Worm (Caenorhabditis elegans): ENCODE measurements around the gene oig-5.
A peak's percentile ranks its signal among the peaks of the same experiment; 100 is the strongest.

Gene oig-5

DNA sequence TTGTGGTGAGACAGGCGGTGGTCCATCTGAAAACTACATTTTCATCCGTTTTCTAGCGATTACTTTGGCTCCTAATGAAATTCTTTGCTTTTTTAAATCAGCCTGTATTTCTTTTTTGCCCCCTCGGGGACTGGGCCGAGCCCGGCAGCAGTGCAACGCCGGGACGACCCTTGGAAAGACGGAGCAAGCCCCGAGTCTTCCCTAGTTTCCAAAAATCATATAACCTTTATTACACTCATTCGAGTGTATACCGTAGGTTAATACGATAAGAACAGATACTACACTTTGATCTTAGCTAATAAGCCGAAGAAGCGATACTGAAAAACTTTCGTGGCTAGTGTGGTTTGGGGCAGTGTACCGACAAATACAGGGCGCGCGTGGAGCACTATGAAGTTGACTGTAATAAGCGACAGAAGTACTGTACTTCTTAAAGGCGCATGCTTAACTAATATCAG, 42.3 kb upstream of the oig-5 start (continued):
- TF ChIP-seq unc-130 (GFP tag; optimal IDR thresholded peaks at IDR 0.05) (peak; percentile 27), nfya-2 (GFP tag; IDR thresholded peaks at IDR 0.05) (0 out of 2 replicates have a peak, but pooled peaks have one; percentile 43), lin-54 (GFP tag; optimal IDR thresholded peaks at IDR 0.05) (peak; percentile 70), mcd-1 (GFP tag; IDR thresholded peaks at IDR 0.05) (peak; percentile 76), ztf-18 (tag; optimal IDR thresholded peaks at IDR 0.05) (peak; percentile 54), K11D2.4 (GFP tag; IDR thresholded peaks at IDR 0.05) (0 out of 2 replicates have a peak, but pooled peaks have one; percentile 43), ekl-4 (GFP tag; IDR thresholded peaks at IDR 0.05) (peak; percentile 71), ztf-22 (GFP tag; optimal IDR thresholded peaks at IDR 0.05) (no peak), B0336.3 (GFP tag; IDR thresholded peaks at IDR 0.05) (peak; percentile 91), lsy-27 (tag; optimal IDR thresholded peaks at IDR 0.05; ENCODE audit: borderline replicate concordance, insufficient read depth) (peak; percentile 42), snpc-3.4 (tag; optimal IDR thresholded peaks at IDR 0.05) (peak; percentile 95), aptf-3 (GFP tag; IDR thresholded peaks at IDR 0.05) (no peak), F33H1.4 (GFP tag; IDR thresholded peaks at IDR 0.05) (peak; percentile 72), tlf-1 (GFP tag; optimal IDR thresholded peaks at IDR 0.05) (peak; percentile 13), Y53F4B.3 (GFP tag; IDR thresholded peaks at IDR 0.05) (peak; percentile 72), hmg-1.2 (GFP tag; IDR thresholded peaks at IDR 0.05) (peak; percentile 97), dox-1 (GFP tag; IDR thresholded peaks at IDR 0.05) (peak; percentile 85), lsl-1 (GFP tag; optimal IDR thresholded peaks at IDR 0.05) (peak; percentile 96), ztf-25 (GFP tag; IDR thresholded peaks at IDR 0.05) (0 out of 2 replicates have a peak, but pooled peaks have one; percentile 3), ama-1 (optimal IDR thresholded peaks at IDR 0.05) (no peak), ama-1 (GFP tag; optimal IDR thresholded peaks at IDR 0.05) (peak in 1 of 2 experiments; percentile 41), F23B12.7 (tag; optimal IDR thresholded peaks at IDR 0.05; ENCODE audit: insufficient read depth) (peak; percentile 38), pha-4 (tag; optimal IDR thresholded peaks at IDR 0.05) (no peak), hmg-20 (GFP tag; IDR thresholded peaks at IDR 0.05) (peak; percentile 45; the same call in 1 of the 2 replicates), attf-3 (GFP tag; conservative IDR thresholded peaks at IDR 0.05) (peak; percentile 44), lin-26 (GFP tag; IDR thresholded peaks at IDR 0.05) (peak; percentile 88; the same call in 1 of the 2 replicates), sdz-38 (tag; optimal IDR thresholded peaks at IDR 0.05) (no peak), Y79H2A.3 (GFP tag; conservative IDR thresholded peaks at IDR 0.05) (0 out of 2 replicates have a peak, but pooled peaks have one; percentile 12), xnd-1 (tag; optimal IDR thresholded peaks at IDR 0.05) (peak; percentile 98), ceh-27 (GFP tag; optimal IDR thresholded peaks at IDR 0.05) (peak; percentile 27), attf-6 (GFP tag; IDR thresholded peaks at IDR 0.05) (peak; percentile 100), chd-7 (tag; optimal IDR thresholded peaks at IDR 0.05) (no peak), Y56A3A.18 (GFP tag; IDR thresholded peaks at IDR 0.05) (0 out of 2 replicates have a peak, but pooled peaks have one; percentile 26), aptf-2 (GFP tag; conservative IDR thresholded peaks at IDR 0.05) (peak; percentile 52; the same call in 1 of the 2 replicates), Y53G8AR.9 (GFP tag; conservative IDR thresholded peaks at IDR 0.05) (peak; percentile 71), rcor-1 (GFP tag; IDR thresholded peaks at IDR 0.05) (peak; percentile 88), madf-8 (GFP tag; conservative IDR thresholded peaks at IDR 0.05) (peak; percentile 99), T26A5.8 (tag; optimal IDR thresholded peaks at IDR 0.05) (no peak), F49E8.2 (tag; optimal IDR thresholded peaks at IDR 0.05; ENCODE audit: insufficient read depth) (peak; percentile 71), F22D6.2 (tag; optimal IDR thresholded peaks at IDR 0.05) (no peak), him-1 (tag; optimal IDR thresholded peaks at IDR 0.05) (peak; percentile 74), bed-2 (GFP tag; IDR thresholded peaks at IDR 0.05) (no peak), lir-1 (GFP tag; conservative IDR thresholded peaks at IDR 0.05) (peak; percentile 71), tbp1 (GFP tag; optimal IDR thresholded peaks at IDR 0.05) (peak; percentile 80), die-1 (tag; optimal IDR thresholded peaks at IDR 0.05) (peak; percentile 47), D2030.7 (GFP tag; IDR thresholded peaks at IDR 0.05) (peak; percentile 98), hlh-12 (tag; optimal IDR thresholded peaks at IDR 0.05) (no peak)
